Worm (Caenorhabditis elegans): ENCODE data around the gene wdr-5.2.

The wdr-5.2 gene

DNA sequence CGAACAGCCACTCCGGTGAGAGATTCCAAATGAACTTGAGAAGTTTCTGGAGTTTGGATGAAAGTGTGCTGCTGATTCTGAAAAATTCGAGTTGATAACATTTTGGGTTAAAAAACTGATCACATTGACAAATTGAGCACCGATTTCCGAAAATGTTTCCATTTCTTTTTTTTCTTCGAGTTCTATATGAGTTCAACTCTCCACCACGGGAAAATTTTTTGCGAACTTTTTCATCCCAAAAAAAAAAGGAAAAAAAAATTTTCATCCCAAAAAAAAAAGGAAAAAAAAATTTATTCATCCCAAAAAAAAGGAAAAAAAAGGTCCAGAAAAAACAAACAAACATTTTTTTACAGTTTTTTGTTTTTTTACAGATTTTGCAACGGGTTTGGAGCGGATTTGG is 27.3 kb downstream of the wdr-5.2 start, which contains the start of gene Y60A9A.1:
TSS of gene Y60A9A.1 (minus strand) at position 101 of the 400 bp plus-strand sequence.
- TF ChIP-seq elt-2 (tag; optimal IDR thresholded peaks at IDR 0.05) (no peak), lsy-12 (tag; optimal IDR thresholded peaks at IDR 0.05) (no peak), egl-5 (tag; optimal IDR thresholded peaks at IDR 0.05) (no peak), fkh-2 (tag; optimal IDR thresholded peaks at IDR 0.05) (no peak), daf-12 (tag; optimal IDR thresholded peaks at IDR 0.05) (no peak), ceh-82 (tag; optimal IDR thresholded peaks at IDR 0.05) (no peak), unc-39 (tag; optimal IDR thresholded peaks at IDR 0.05) (no peak), zag-1 (tag; optimal IDR thresholded peaks at IDR 0.05) (no peak), ceh-16 (tag; optimal IDR thresholded peaks at IDR 0.05) (no peak), nhr-12 (tag; optimal IDR thresholded peaks at IDR 0.05) (no peak), nhr-11 (tag; optimal IDR thresholded peaks at IDR 0.05) (no peak), mdl-1 (tag; optimal IDR thresholded peaks at IDR 0.05) (no peak)

ce11 chrX:14382951-14383350 is 33.0 kb downstream of the wdr-5.2 start, which contains the start of gene Y60A9.3:
Gene Y60A9.3, plus strand, starts transcription at chrX:14383251.
- TF ChIP-seq nhr-76 (tag; optimal IDR thresholded peaks at IDR 0.05) (no peak), nhr-43 (tag; optimal IDR thresholded peaks at IDR 0.05; ENCODE audit: poor library complexity, severe bottlenecking) (no peak), lsy-12 (tag; optimal IDR thresholded peaks at IDR 0.05) (no peak), nhr-25 (tag; optimal IDR thresholded peaks at IDR 0.05) (no peak), sea-2 (GFP tag; optimal IDR thresholded peaks at IDR 0.05) (no peak), unc-39 (tag; optimal IDR thresholded peaks at IDR 0.05) (no peak), snpc-4 (tag; optimal IDR thresholded peaks at IDR 0.05) (no peak), mdl-1 (tag; optimal IDR thresholded peaks at IDR 0.05) (no peak)

ce11 chrX:14395267-14395666 is 45.3 kb downstream of the wdr-5.2 start, which contains the start of gene Y60A9.1:
Gene Y60A9.1, minus strand, starts transcription at chrX:14395367.
- TF ChIP-seq fkh-2 (tag; optimal IDR thresholded peaks at IDR 0.05) (no peak), nhr-23 (tag; optimal IDR thresholded peaks at IDR 0.05) (no peak), unc-39 (tag; optimal IDR thresholded peaks at IDR 0.05) (no peak), nhr-25 (tag; optimal IDR thresholded peaks at IDR 0.05) (no peak), jun-1 (tag; optimal IDR thresholded peaks at IDR 0.05) (no peak)

ce11 chrX:14399035-14399434 is 49.1 kb downstream of the wdr-5.2 start:
- TF ChIP-seq zag-1 (tag; optimal IDR thresholded peaks at IDR 0.05) (no peak), nhr-67 (tag; optimal IDR thresholded peaks at IDR 0.05) (no peak), lin-39 (tag; optimal IDR thresholded peaks at IDR 0.05) (no peak), egl-5 (tag; optimal IDR thresholded peaks at IDR 0.05) (no peak), tbx-2 (tag; optimal IDR thresholded peaks at IDR 0.05) (no peak), jun-1 (tag; optimal IDR thresholded peaks at IDR 0.05) (no peak), unc-39 (tag; optimal IDR thresholded peaks at IDR 0.05) (no peak), ztf-11 (tag; optimal IDR thresholded peaks at IDR 0.05) (no peak), nhr-28 (tag; optimal IDR thresholded peaks at IDR 0.05) (no peak), ceh-82 (tag; optimal IDR thresholded peaks at IDR 0.05) (no peak), daf-12 (tag; optimal IDR thresholded peaks at IDR 0.05) (no peak)

DNA sequence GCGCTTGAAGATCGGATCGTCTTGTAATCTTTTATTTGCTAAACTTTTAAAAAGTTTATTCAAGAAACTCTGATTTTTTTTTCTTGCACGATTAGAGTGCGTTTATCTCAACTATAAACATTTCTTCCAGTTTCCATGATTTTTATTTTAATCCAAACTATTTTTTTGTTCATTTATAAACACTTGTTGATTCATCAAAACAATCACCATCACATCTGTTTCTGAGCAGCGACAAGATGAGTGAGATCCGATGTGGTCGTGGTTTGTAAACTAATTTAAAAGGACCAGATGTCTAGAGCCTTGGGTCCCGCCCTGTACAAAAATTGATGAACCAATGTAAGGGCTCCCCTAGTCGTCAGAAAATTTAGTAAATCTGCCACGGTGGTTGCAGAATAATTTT is 51.3 kb downstream of the wdr-5.2 start:
- TF ChIP-seq nhr-237 (tag; optimal IDR thresholded peaks at IDR 0.05) = no peak
- TF ChIP-seq unc-62 (GFP tag; optimal IDR thresholded peaks at IDR 0.05) = no peak
- TF ChIP-seq fos-1 (tag; optimal IDR thresholded peaks at IDR 0.05) = no peak
- TF ChIP-seq R02D3.7 (tag; optimal IDR thresholded peaks at IDR 0.05) = no peak
- no peak for TF ChIP-seq zag-1 (tag; optimal IDR thresholded peaks at IDR 0.05)
- TF ChIP-seq nhr-28 (tag; optimal IDR thresholded peaks at IDR 0.05) = no peak
- TF ChIP-seq elt-3 (tag; optimal IDR thresholded peaks at IDR 0.05) = no peak
- no peak for TF ChIP-seq nfya-1 (tag; optimal IDR thresholded peaks at IDR 0.05; ENCODE audit: insufficient read depth)
- no peak for TF ChIP-seq skn-1 (tag; optimal IDR thresholded peaks at IDR 0.05)
- no peak for TF ChIP-seq elt-1 (tag; optimal IDR thresholded peaks at IDR 0.05)
- TF ChIP-seq ceh-28 (tag; optimal IDR thresholded peaks at IDR 0.05) = no peak
- TF ChIP-seq aly-2 (tag; optimal IDR thresholded peaks at IDR 0.05) = no peak
- no peak for TF ChIP-seq ztf-4 (tag; optimal IDR thresholded peaks at IDR 0.05)
- no peak for TF ChIP-seq nhr-11 (tag; optimal IDR thresholded peaks at IDR 0.05)
- TF ChIP-seq ama-1 (optimal IDR thresholded peaks at IDR 0.05) = no peak
